5 fruit fly cellular contexts compared by ENCODE assay signal in genomic region chr3L:630666-631065, dm6.
TF ChIP-seq lines count a peak whose summit lies in the region.

No protein-coding gene starts in this region.

- TF ChIP-seq CTCF in whole organism, embryonic (GFP tag; optimal IDR thresholded peaks at IDR 0.05; lab: Kevin White, UChicago) = no peak

TF ChIP-seq in whole organism, 6 proteins besides CTCF, POLR2A, EP300 and RAD21:
- TF ChIP-seq usp (GFP tag; optimal IDR thresholded peaks at IDR 0.05; lab: Kevin White, UChicago) (no peak), Dll (optimal IDR thresholded peaks at IDR 0.05; lab: Kevin White, UChicago) (peak; percentile 5)

TF ChIP-seq in whole organism, adult, 20 proteins besides CTCF, POLR2A, EP300 and RAD21:
- no peak for TF ChIP-seq Clk (GFP tag; optimal IDR thresholded peaks at IDR 0.05; lab: Kevin White, UChicago)
- no peak for TF ChIP-seq Mnt (GFP tag; optimal IDR thresholded peaks at IDR 0.05; lab: Kevin White, UChicago)
- no peak for TF ChIP-seq Hr96 (GFP tag; optimal IDR thresholded peaks at IDR 0.05; lab: Kevin White, UChicago)
- no peak for TF ChIP-seq tj (GFP tag; optimal IDR thresholded peaks at IDR 0.05; lab: Kevin White, UChicago)
- TF ChIP-seq Crg-1 (GFP tag; optimal IDR thresholded peaks at IDR 0.05; lab: Kevin White, UChicago) = no peak
- peak; percentile 35 for TF ChIP-seq cic (GFP tag; optimal IDR thresholded peaks at IDR 0.05; lab: Kevin White, UChicago)
- TF ChIP-seq ovo (GFP tag; optimal IDR thresholded peaks at IDR 0.05; lab: Kevin White, UChicago) = no peak
- no peak for TF ChIP-seq toe (GFP tag; optimal IDR thresholded peaks at IDR 0.05; lab: Kevin White, UChicago)
- TF ChIP-seq CG11617 (GFP tag; optimal IDR thresholded peaks at IDR 0.05; lab: Kevin White, UChicago) = no peak
- TF ChIP-seq CG5204 (GFP tag; optimal IDR thresholded peaks at IDR 0.05; lab: Kevin White, UChicago) = no peak
- TF ChIP-seq bab1 (GFP tag; optimal IDR thresholded peaks at IDR 0.05; lab: Kevin White, UChicago) = no peak
- TF ChIP-seq cnc (optimal IDR thresholded peaks at IDR 0.05; lab: Kevin White, UChicago) = no peak
- TF ChIP-seq CG7101 (tag; optimal IDR thresholded peaks at IDR 0.05; lab: Kevin White, UChicago) = no peak
- no peak for TF ChIP-seq kay (GFP tag; lab: Kevin White, UChicago; ENCODE audit: borderline replicate concordance)
- peak; percentile 17 for TF ChIP-seq CG14711 (tag; optimal IDR thresholded peaks at IDR 0.05; lab: Kevin White, UChicago)
- no peak for TF ChIP-seq CG1620 (GFP tag; optimal IDR thresholded peaks at IDR 0.05; lab: Kevin White, UChicago)
- no peak for TF ChIP-seq CG7045 (GFP tag; optimal IDR thresholded peaks at IDR 0.05; lab: Kevin White, UChicago)
- no peak for TF ChIP-seq CG12768 (GFP tag; optimal IDR thresholded peaks at IDR 0.05; lab: Kevin White, UChicago)

TF ChIP-seq in whole organism, embryonic, 481 proteins besides CTCF, POLR2A, EP300 and RAD21 (continues in another document):
- TF ChIP-seq CG15514 (GFP tag; optimal IDR thresholded peaks at IDR 0.05; lab: Kevin White, UChicago) (peak; percentile 49), ash1 (GFP tag; optimal IDR thresholded peaks at IDR 0.05; lab: Kevin White, UChicago) (peak; percentile 5), amos (GFP tag; IDR thresholded peaks at IDR 0.05; lab: Robert Waterston, UW; ENCODE audit: partially characterized antibody) (peak; percentile 9; the same call in 1 of the 2 replicates), pan (optimal IDR thresholded peaks at IDR 0.05; lab: Kevin White, UChicago) (no peak), pan (GFP tag; optimal IDR thresholded peaks at IDR 0.05 in 1 of 2, IDR thresholded peaks at IDR 0.05 in 1 of 2) (peak in 1 of 2 experiments; percentile 28), CG7963 (GFP tag; IDR thresholded peaks at IDR 0.05; lab: Robert Waterston, UW; ENCODE audit: partially characterized antibody) (no peak), Dek (tag; optimal IDR thresholded peaks at IDR 0.05; lab: Kevin White, UChicago) (no peak), Bgb (GFP tag; IDR thresholded peaks at IDR 0.05; lab: Robert Waterston, UW; ENCODE audit: partially characterized antibody) (peak; percentile 39; the same call in 1 of the 2 replicates), Hand (GFP tag; optimal IDR thresholded peaks at IDR 0.05; lab: Kevin White, UChicago) (peak; percentile 13), sug (tag; optimal IDR thresholded peaks at IDR 0.05; lab: Kevin White, UChicago) (peak; percentile 49), cad (GFP tag; optimal IDR thresholded peaks at IDR 0.05; lab: Kevin White, UChicago) (no peak), Lhr (GFP tag; optimal IDR thresholded peaks at IDR 0.05; lab: Kevin White, UChicago) (no peak), jumu (GFP tag; optimal IDR thresholded peaks at IDR 0.05; lab: Kevin White, UChicago) (no peak), CG5245 (GFP tag; optimal IDR thresholded peaks at IDR 0.05; lab: Kevin White, UChicago) (no peak), bcd (GFP tag; optimal IDR thresholded peaks at IDR 0.05; lab: Kevin White, UChicago) (no peak), CG4360 (GFP tag; IDR thresholded peaks at IDR 0.05; lab: Robert Waterston, UW) (0 out of 2 replicates have a peak, but pooled peaks have one; percentile 17), CG4617 (GFP tag; optimal IDR thresholded peaks at IDR 0.05; lab: Kevin White, UChicago; ENCODE audit: borderline replicate concordance) (no peak), CG10543 (GFP tag; optimal IDR thresholded peaks at IDR 0.05; lab: Kevin White, UChicago) (peak; percentile 86), Sox100B (GFP tag; optimal IDR thresholded peaks at IDR 0.05; lab: Kevin White, UChicago) (no peak), CG43689 (GFP tag; IDR thresholded peaks at IDR 0.05; lab: Robert Waterston, UW) (no peak), CG11696 (GFP tag; IDR thresholded peaks at IDR 0.05; lab: Robert Waterston, UW) (no peak), CG2889 (GFP tag; IDR thresholded peaks at IDR 0.05; lab: Robert Waterston, UW) (no peak), CG34376 (GFP tag; optimal IDR thresholded peaks at IDR 0.05; lab: Kevin White, UChicago) (peak; percentile 59)

TF ChIP-seq in whole organism, prepupa, 60 proteins besides CTCF, POLR2A, EP300 and RAD21:
- TF ChIP-seq Sox15 (GFP tag; optimal IDR thresholded peaks at IDR 0.05; lab: Kevin White, UChicago) = no peak
- no peak for TF ChIP-seq fkh (GFP tag; optimal IDR thresholded peaks at IDR 0.05; lab: Kevin White, UChicago)
- no peak for TF ChIP-seq CG16779 (tag; optimal IDR thresholded peaks at IDR 0.05; lab: Kevin White, UChicago)
- TF ChIP-seq CG1621 (tag; optimal IDR thresholded peaks at IDR 0.05; lab: Kevin White, UChicago) = no peak
- TF ChIP-seq Ets21C (GFP tag; optimal IDR thresholded peaks at IDR 0.05; lab: Kevin White, UChicago) = no peak
- TF ChIP-seq dsx (GFP tag; optimal IDR thresholded peaks at IDR 0.05; lab: Kevin White, UChicago; ENCODE audit: poor library complexity, severe bottlenecking) = no peak
- TF ChIP-seq Eip75B (GFP tag; optimal IDR thresholded peaks at IDR 0.05; lab: Kevin White, UChicago) = no peak
- no peak for TF ChIP-seq CG3032 (tag; optimal IDR thresholded peaks at IDR 0.05; lab: Kevin White, UChicago)
- no peak for TF ChIP-seq Eip93F (GFP tag; optimal IDR thresholded peaks at IDR 0.05; lab: Kevin White, UChicago)
- no peak for TF ChIP-seq cyc (GFP tag; optimal IDR thresholded peaks at IDR 0.05; lab: Kevin White, UChicago)
- TF ChIP-seq CG8632 (GFP tag; optimal IDR thresholded peaks at IDR 0.05; lab: Kevin White, UChicago) = no peak
- no peak for TF ChIP-seq CG31627 (GFP tag; optimal IDR thresholded peaks at IDR 0.05; lab: Kevin White, UChicago)
- TF ChIP-seq eg (GFP tag; IDR thresholded peaks at IDR 0.05; lab: Robert Waterston, UW) = 0 out of 3 replicates have a peak, but pooled peaks have one; percentile 17
- no peak for TF ChIP-seq esn (GFP tag; optimal IDR thresholded peaks at IDR 0.05; lab: Kevin White, UChicago)
- 0 out of 3 replicates have a peak, but pooled peaks have one; percentile 6 for TF ChIP-seq CG6163 (GFP tag; IDR thresholded peaks at IDR 0.05; lab: Robert Waterston, UW)
- TF ChIP-seq CG11294 (GFP tag; IDR thresholded peaks at IDR 0.05; lab: Robert Waterston, UW) = no peak
- no peak for TF ChIP-seq Sox102F (GFP tag; optimal IDR thresholded peaks at IDR 0.05; lab: Kevin White, UChicago)

TF ChIP-seq in whole organism, pupa, 21 proteins besides CTCF, POLR2A, EP300 and RAD21:
- TF ChIP-seq CG34367 (tag; optimal IDR thresholded peaks at IDR 0.05; lab: Kevin White, UChicago) = no peak
- peak; percentile 17; the same call in 1 of the 3 replicates for TF ChIP-seq CG4496 (GFP tag; IDR thresholded peaks at IDR 0.05; lab: Robert Waterston, UW)
